Fruit fly (Drosophila melanogaster): ENCODE measurements around the gene CG14839.

DNA sequence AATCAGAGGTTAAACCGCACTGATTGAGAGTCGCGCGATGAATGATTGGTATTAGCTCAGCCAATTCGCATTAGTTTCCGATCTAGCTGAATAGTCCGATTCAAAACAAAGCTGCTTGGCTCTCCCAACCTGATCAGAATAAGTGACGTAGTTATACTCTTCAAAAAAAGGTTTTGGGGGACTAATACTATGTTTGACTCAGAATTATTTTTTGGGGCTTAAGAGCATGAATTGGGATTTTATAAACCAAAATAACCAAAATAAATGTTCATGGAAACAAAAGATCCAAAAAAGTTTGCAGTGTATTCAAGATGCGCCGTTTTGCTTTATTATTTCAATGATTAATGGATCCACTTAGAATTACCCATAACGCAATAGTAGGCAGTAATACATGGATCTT lies 44.3 kb upstream of the CG14839 start, which contains the start of gene CG9649:
- TF ChIP-seq CG14655 (GFP tag; optimal IDR thresholded peaks at IDR 0.05) = no peak
- no peak for TF ChIP-seq rn (GFP tag; IDR thresholded peaks at IDR 0.05)
- TF ChIP-seq EcR (GFP tag; optimal IDR thresholded peaks at IDR 0.05) = no peak
- peak; percentile 32; the same call in 1 of the 2 replicates for TF ChIP-seq Ets98B (GFP tag; IDR thresholded peaks at IDR 0.05)
- peak; percentile 46; the same call in 1 of the 3 replicates for TF ChIP-seq fd96Ca (GFP tag; IDR thresholded peaks at IDR 0.05)
- no peak for TF ChIP-seq CG9948 (tag; optimal IDR thresholded peaks at IDR 0.05)
